Fruit fly (Drosophila melanogaster) whole organism, embryonic: ENCODE data around the gene Moe.

Experiments
- Asciz ChIP-seq: fragments of 200-800 bp; sonication (Bioruptor generic); optimal IDR thresholded peaks from 2 replicates; lab custom pipeline; 2017; ENCODE audit warnings: missing biosample characterization, mild to moderate bottlenecking, missing genetic modification characterization, missing genetic modification reagents
- Bteb2 ChIP-seq: fragments of 200-800 bp; sonication (Bioruptor generic); optimal IDR thresholded peaks from 2 replicates; lab custom pipeline; 2016; ENCODE audit warnings: missing biosample characterization, missing genetic modification characterization
- CG10274 ChIP-seq: fragments of 200-800 bp; sonication (Bioruptor generic); optimal IDR thresholded peaks from 3 replicates; lab custom pipeline; 2017; ENCODE audit warnings: missing biosample characterization, mild to moderate bottlenecking, missing genetic modification characterization
- CG10462 ChIP-seq: fragments of 200-800 bp; sonication (Bioruptor generic); optimal IDR thresholded peaks from 2 replicates; lab custom pipeline; 2016; ENCODE audit warnings: missing biosample characterization, missing genetic modification characterization
- CG10979 ChIP-seq: fragments of 200-800 bp; sonication (Bioruptor generic); optimal IDR thresholded peaks from 2 replicates; lab custom pipeline; 2018; ENCODE audit warnings: missing biosample characterization, mild to moderate bottlenecking, missing genetic modification characterization, moderate library complexity
- CG11398 ChIP-seq: fragments of 200-800 bp; sonication (Bioruptor generic); optimal IDR thresholded peaks from 2 replicates; lab custom pipeline; 2016; ENCODE audit warnings: missing biosample characterization, missing genetic modification characterization
- CG14667 ChIP-seq: fragments of 200-800 bp; sonication (Bioruptor generic); IDR thresholded peaks from 2 replicates; pipeline ENCODE4 v1.3.6; 2022; ENCODE audit warnings: missing biosample characterization, missing genetic modification characterization
- CG14710 ChIP-seq: fragments of 200-800 bp; sonication (Bioruptor generic); optimal IDR thresholded peaks from 3 replicates; lab custom pipeline; 2019; ENCODE audit warnings: missing biosample characterization, mild to moderate bottlenecking, missing genetic modification characterization, moderate library complexity
- CG14965 ChIP-seq: fragments of 200-800 bp; sonication (Bioruptor generic); optimal IDR thresholded peaks from 2 replicates; lab custom pipeline; 2016; ENCODE audit warnings: missing biosample characterization, missing genetic modification characterization, borderline replicate concordance
- CG1602 ChIP-seq: fragments of 200-800 bp; sonication (Bioruptor generic); optimal IDR thresholded peaks from 3 replicates; lab custom pipeline; 2016; ENCODE audit warnings: missing biosample characterization, missing genetic modification characterization
- CG2129 ChIP-seq: fragments of 200-800 bp; sonication (Bioruptor generic); IDR thresholded peaks from 2 replicates; pipeline ENCODE4 v1.3.6; 2022; ENCODE audit warnings: missing biosample characterization, missing genetic modification characterization; ENCODE audit not compliant: partially characterized antibody
- CG2199 ChIP-seq: fragments of 200-800 bp; sonication (Bioruptor generic); IDR thresholded peaks from 3 replicates; pipeline ENCODE4 v1.3.6; 2022; ENCODE audit warnings: missing biosample characterization, missing genetic modification characterization
- CG31224 ChIP-seq: fragments of 200-800 bp; sonication (Bioruptor generic); IDR thresholded peaks from 2 replicates; pipeline ENCODE4 v1.3.6; 2022; ENCODE audit warnings: missing biosample characterization, missing genetic modification characterization
- CG31365 ChIP-seq: fragments of 200-800 bp; sonication (Bioruptor generic); optimal IDR thresholded peaks from 2 replicates; lab custom pipeline; 2018; ENCODE audit warnings: missing biosample characterization, mild to moderate bottlenecking, missing genetic modification characterization
- CG31441 ChIP-seq: fragments of 200-800 bp; sonication (Bioruptor generic); IDR thresholded peaks from 2 replicates; pipeline ENCODE4 v1.3.6; 2022; ENCODE audit warnings: missing biosample characterization, missing genetic modification characterization
- CG7786 ChIP-seq: fragments of 200-800 bp; sonication (Bioruptor generic); optimal IDR thresholded peaks from 2 replicates; lab custom pipeline; 2016; ENCODE audit warnings: missing biosample characterization, missing genetic modification characterization
- CG7839 ChIP-seq: fragments of 200-800 bp; sonication (Bioruptor generic); optimal IDR thresholded peaks from 3 replicates; lab custom pipeline; 2018; ENCODE audit warnings: missing biosample characterization, mild to moderate bottlenecking, missing genetic modification characterization, moderate library complexity
- CG7963 ChIP-seq: fragments of 200-800 bp; sonication (Bioruptor generic); IDR thresholded peaks from 3 replicates; pipeline ENCODE4 v1.3.6; 2022; ENCODE audit warnings: missing biosample characterization, missing genetic modification characterization; ENCODE audit not compliant: partially characterized antibody
- CG7987 ChIP-seq: fragments of 200-800 bp; sonication (Bioruptor generic); optimal IDR thresholded peaks from 2 replicates; lab custom pipeline; 2018; ENCODE audit warnings: missing biosample characterization, mild to moderate bottlenecking, missing genetic modification characterization, moderate library complexity
- CG8765 ChIP-seq: fragments of 200-800 bp; sonication (Bioruptor generic); IDR thresholded peaks from 2 replicates; pipeline ENCODE4 v1.3.6; 2022; ENCODE audit warnings: missing biosample characterization, missing genetic modification characterization
- CG8924 ChIP-seq: fragments of 200-800 bp; optimal IDR thresholded peaks from 3 replicates; lab custom pipeline; 2019; ENCODE audit warnings: missing biosample characterization, mild to moderate bottlenecking, missing genetic modification characterization, moderate library complexity
- CG8944 ChIP-seq: fragments of 200-800 bp; sonication (Bioruptor generic); optimal IDR thresholded peaks from 3 replicates; lab custom pipeline; 2016; ENCODE audit warnings: missing biosample characterization, missing genetic modification characterization
- CG9817 ChIP-seq: fragments of 200-800 bp; sonication (Bioruptor generic); optimal IDR thresholded peaks from 2 replicates; lab custom pipeline; 2018; ENCODE audit warnings: missing biosample characterization, mild to moderate bottlenecking, missing genetic modification characterization, moderate library complexity
- Drgx ChIP-seq: fragments of 200-800 bp; sonication (Bioruptor generic); IDR thresholded peaks from 2 replicates; pipeline ENCODE4 v1.3.6; 2022; ENCODE audit warnings: missing biosample characterization, missing genetic modification characterization
- Ets65A ChIP-seq: fragments of 200-800 bp; sonication (Bioruptor generic); peaks from one replicate; lab custom pipeline; 2016; ENCODE audit warnings: missing biosample characterization, missing genetic modification characterization
- Fer1 ChIP-seq: fragments of 200-800 bp; sonication (Bioruptor generic); optimal IDR thresholded peaks from 2 replicates; lab custom pipeline; 2017; ENCODE audit warnings: missing biosample characterization, mild to moderate bottlenecking, missing genetic modification characterization
- GATAe ChIP-seq: fragments of 200-800 bp; sonication (Bioruptor generic); conservative IDR thresholded peaks from 2 replicates; pipeline ENCODE4 v1.3.6; 2022; ENCODE audit warnings: missing biosample characterization, missing genetic modification characterization
- HmgD ChIP-seq: fragments of 200-800 bp; sonication (Bioruptor generic); optimal IDR thresholded peaks from 3 replicates; lab custom pipeline; 2016; ENCODE audit warnings: missing biosample characterization, missing genetic modification characterization
- MBD-R2 ChIP-seq: fragments of 200-800 bp; sonication (Bioruptor generic); IDR thresholded peaks from 2 replicates; pipeline ENCODE4 v1.3.6; 2022; ENCODE audit warnings: missing biosample characterization, missing genetic modification characterization
- MESR4 ChIP-seq: fragments of 200-800 bp; sonication (Bioruptor generic); optimal IDR thresholded peaks from 2 replicates; lab custom pipeline; 2018; ENCODE audit warnings: missing biosample characterization, mild to moderate bottlenecking, missing genetic modification characterization, moderate library complexity
- Mad ChIP-seq: fragments of 200-800 bp; sonication (Bioruptor generic); optimal IDR thresholded peaks from 2 replicates; lab custom pipeline; 2016; ENCODE audit warnings: missing biosample characterization, missing genetic modification characterization
- Meics ChIP-seq: fragments of 200-800 bp; sonication (Bioruptor generic); optimal IDR thresholded peaks from 2 replicates; lab custom pipeline; 2017; ENCODE audit warnings: missing biosample characterization, mild to moderate bottlenecking, missing genetic modification characterization
- NfI ChIP-seq: fragments of 200-800 bp; sonication (Bioruptor generic); optimal IDR thresholded peaks from 3 replicates; lab custom pipeline; 2018; ENCODE audit warnings: missing biosample characterization, mild to moderate bottlenecking, missing genetic modification characterization, moderate library complexity
- Xrp1 ChIP-seq: fragments of 200-800 bp; sonication (Bioruptor generic); IDR thresholded peaks from 2 replicates; pipeline ENCODE4 v1.3.6; 2022; ENCODE audit warnings: missing biosample characterization, missing genetic modification characterization
- abd-A ChIP-seq: fragments of 200-800 bp; sonication (Bioruptor generic); optimal IDR thresholded peaks from 3 replicates; lab custom pipeline; 2019; ENCODE audit warnings: missing biosample characterization, mild to moderate bottlenecking, missing genetic modification characterization, moderate library complexity
- ac ChIP-seq: fragments of 200-800 bp; sonication (Bioruptor generic); optimal IDR thresholded peaks from 3 replicates; lab custom pipeline; 2017; ENCODE audit warnings: missing biosample characterization, mild to moderate bottlenecking, missing genetic modification characterization
- bigmax ChIP-seq: fragments of 200-800 bp; sonication (Bioruptor generic); optimal IDR thresholded peaks from 2 replicates; lab custom pipeline; 2018; ENCODE audit warnings: missing biosample characterization, mild to moderate bottlenecking, missing genetic modification characterization
- bowl ChIP-seq: fragments of 200-800 bp; sonication (Bioruptor generic); IDR thresholded peaks from 2 replicates; pipeline ENCODE4 v1.3.6; 2022; ENCODE audit warnings: missing biosample characterization, missing genetic modification characterization
- dysf ChIP-seq: fragments of 200-800 bp; sonication (Bioruptor generic); IDR thresholded peaks from 3 replicates; pipeline ENCODE4 v1.3.6; 2022; ENCODE audit warnings: missing biosample characterization, missing genetic modification characterization
- ewg ChIP-seq: fragments of 200-800 bp; sonication (Bioruptor generic); optimal IDR thresholded peaks from 3 replicates; lab custom pipeline; 2017; ENCODE audit warnings: mild to moderate bottlenecking, missing biosample characterization, missing genetic modification reagents, missing genetic modification characterization
- gem ChIP-seq: fragments of 200-800 bp; sonication (Bioruptor generic); optimal IDR thresholded peaks from 2 replicates; lab custom pipeline; 2019; ENCODE audit warnings: missing biosample characterization, mild to moderate bottlenecking, missing genetic modification characterization, moderate library complexity
- gfzf ChIP-seq: fragments of 200-800 bp; sonication (Bioruptor generic); optimal IDR thresholded peaks from 2 replicates; lab custom pipeline; 2016; ENCODE audit warnings: missing biosample characterization, mild to moderate bottlenecking, missing genetic modification characterization, moderate library complexity
- gro ChIP-seq: fragments of 200-800 bp; sonication (Bioruptor generic); optimal IDR thresholded peaks from 2 replicates; lab custom pipeline; 2016; ENCODE audit warnings: missing biosample characterization, missing genetic modification characterization
- nerfin-1 ChIP-seq: fragments of 200-800 bp; sonication (Bioruptor generic); optimal IDR thresholded peaks from 3 replicates; lab custom pipeline; 2019; ENCODE audit warnings: missing biosample characterization, mild to moderate bottlenecking, missing genetic modification characterization, moderate library complexity
- oc ChIP-seq: fragments of 200-800 bp; sonication (Bioruptor generic); optimal IDR thresholded peaks from 2 replicates; lab custom pipeline; 2018; ENCODE audit warnings: missing biosample characterization, mild to moderate bottlenecking, missing genetic modification characterization, moderate library complexity
- phol ChIP-seq: fragments of 200-800 bp; sonication (Bioruptor generic); optimal IDR thresholded peaks from 3 replicates; lab custom pipeline; 2018; ENCODE audit warnings: missing biosample characterization, mild to moderate bottlenecking, missing genetic modification characterization, moderate library complexity
- psq ChIP-seq: fragments of 200-800 bp; sonication (Bioruptor generic); optimal IDR thresholded peaks from 2 replicates; lab custom pipeline; 2017; ENCODE audit warnings: missing biosample characterization, missing genetic modification characterization
- so ChIP-seq: fragments of 200-800 bp; sonication (Bioruptor generic); IDR thresholded peaks from 3 replicates; pipeline ENCODE4 v1.3.6; 2022; ENCODE audit warnings: missing biosample characterization, missing genetic modification characterization
- sug ChIP-seq: fragments of 200-800 bp; optimal IDR thresholded peaks from 2 replicates; lab custom pipeline; 2019; ENCODE audit warnings: missing biosample characterization, mild to moderate bottlenecking, missing genetic modification characterization, moderate library complexity
- trh ChIP-seq: fragments of 200-800 bp; sonication (Bioruptor generic); optimal IDR thresholded peaks from 2 replicates; lab custom pipeline; 2016; ENCODE audit warnings: missing biosample characterization, missing genetic modification characterization

Gene Moe

dm6 chrX:8897859-8898427, at the start of gene Moe (continued):
- TF ChIP-seq CG10462 (GFP tag; lab: Kevin White, UChicago) (peak; percentile 35), NfI (peak; percentile 16), ewg (no peak), CG31365 (no peak), CG7987 (peak; percentile 25), Bteb2 (GFP tag; lab: Kevin White, UChicago) (peak; percentile 31), HmgD (GFP tag; lab: Kevin White, UChicago) (peak; percentile 45), CG10274 (GFP tag; lab: Kevin White, UChicago) (no peak), so (no peak), abd-A (tag; lab: Kevin White, UChicago) (no peak), bigmax (no peak), gem (peak; percentile 49), Mad (peak; percentile 37), CG2129 (peak; percentile 52), CG11398 (GFP tag; lab: Kevin White, UChicago) (peak; percentile 38), dysf (peak; percentile 46; the same call in 2 of the 3 replicates), gfzf (GFP tag; lab: Kevin White, UChicago) (peak; percentile 25), Meics (GFP tag; lab: Kevin White, UChicago) (peak; percentile 16), CG8924 (tag; lab: Kevin White, UChicago) (peak; percentile 39), oc (tag; lab: Kevin White, UChicago) (no peak), CG14667 (GFP tag; lab: Robert Waterston, UW) (0 out of 2 replicates have a peak, but pooled peaks have one; percentile 24), CG7963 (GFP tag; lab: Robert Waterston, UW) (peak; percentile 61; the same call in 1 of the 3 replicates), CG9817 (peak; percentile 35), Ets65A (GFP tag; lab: Kevin White, UChicago) (peak; percentile 97), MESR4 (peak; percentile 35), CG8944 (GFP tag; lab: Kevin White, UChicago) (peak; percentile 44), sug (tag; lab: Kevin White, UChicago) (peak; percentile 39), CG14965 (GFP tag; lab: Kevin White, UChicago) (no peak), nerfin-1 (tag; lab: Kevin White, UChicago) (peak; percentile 96), CG31224 (GFP tag; lab: Robert Waterston, UW) (no peak), CG31441 (0 out of 2 replicates have a peak, but pooled peaks have one; percentile 19), trh (GFP tag; lab: Kevin White, UChicago) (peak; percentile 48), CG14710 (tag; lab: Kevin White, UChicago) (peak; percentile 62), CG7839 (tag; lab: Kevin White, UChicago) (peak; percentile 23), bowl (GFP tag; lab: Robert Waterston, UW) (no peak), CG1602 (GFP tag; lab: Kevin White, UChicago) (peak; percentile 22), CG10979 (peak; percentile 6), Xrp1 (GFP tag; lab: Robert Waterston, UW) (peak; percentile 25; the same call in 1 of the 2 replicates), psq (GFP tag; lab: Kevin White, UChicago) (peak; percentile 68), Fer1 (GFP tag; lab: Kevin White, UChicago) (no peak), Drgx (GFP tag; lab: Robert Waterston, UW) (peak; percentile 40; the same call in 1 of the 2 replicates), gro (GFP tag; lab: Kevin White, UChicago) (peak; percentile 58), CG2199 (no peak), CG7786 (peak; percentile 44), ac (GFP tag; lab: Kevin White, UChicago) (no peak), phol (tag; lab: Kevin White, UChicago) (peak; percentile 50), Asciz (no peak), GATAe (GFP tag; lab: Robert Waterston, UW) (no peak), MBD-R2 (peak; percentile 59), CG8765 (peak; percentile 19; the same call in 1 of the 2 replicates)
